Worm (Caenorhabditis elegans) whole organism, mixed stage, embryonic: ENCODE data around the gene K09B11.5.

Experiments used
- flh-1 ChIP-seq: fragments of 200-800 bp; sonication (Bioruptor generic); optimal IDR thresholded peaks from 2 replicates; lab custom pipeline; 2018; ENCODE audit warnings: mild to moderate bottlenecking, missing genetic modification characterization, moderate library complexity, missing compliant biosample characterization
- snpc-4 ChIP-seq: fragments of 150-350 bp; optimal IDR thresholded peaks from 2 replicates; lab custom pipeline; 2014; ENCODE audit warnings: missing biosample characterization, missing genetic modification characterization

ce11 chrIV:13389237-13389636 is 44.6 kb downstream of the K09B11.5 start:
- TF ChIP-seq snpc-4 (tag; lab: Kevin White, UChicago): no peak
- no peak for TF ChIP-seq flh-1 (GFP tag; lab: Kevin White, UChicago)
